Fruit fly (Drosophila melanogaster) whole organism, pupa: ENCODE results near the gene AsnS.

Experiments
- CG10348 ChIP-seq: fragments of 200-800 bp; sonication (Bioruptor generic); IDR thresholded peaks from 2 replicates; pipeline ENCODE4 v1.3.6; 2022; ENCODE audit warnings: missing biosample characterization, missing genetic modification characterization
- CG13204 ChIP-seq: fragments of 200-800 bp; sonication (Bioruptor generic); optimal IDR thresholded peaks from 2 replicates; lab custom pipeline; 2018; ENCODE audit warnings: missing biosample characterization, mild to moderate bottlenecking, missing genetic modification characterization, moderate library complexity
- CG17806 ChIP-seq: fragments of 200-800 bp; sonication (Bioruptor generic); optimal IDR thresholded peaks from 2 replicates; lab custom pipeline; 2018; ENCODE audit warnings: missing biosample characterization, mild to moderate bottlenecking, missing genetic modification characterization, moderate library complexity
- CG32121 ChIP-seq: fragments of 200-800 bp; sonication (Bioruptor generic); IDR thresholded peaks from 2 replicates; pipeline ENCODE4 v1.3.6; 2022; ENCODE audit warnings: missing biosample characterization, missing genetic modification characterization
- CG34367 ChIP-seq: fragments of 200-800 bp; sonication (Bioruptor generic); optimal IDR thresholded peaks from 2 replicates; lab custom pipeline; 2018; ENCODE audit warnings: missing biosample characterization, mild to moderate bottlenecking, missing genetic modification characterization
- CG8159 ChIP-seq: fragments of 200-800 bp; sonication (Bioruptor generic); optimal IDR thresholded peaks from 3 replicates; lab custom pipeline; 2018; ENCODE audit warnings: missing biosample characterization, mild to moderate bottlenecking, missing genetic modification characterization, moderate library complexity
- CG9948 ChIP-seq: fragments of 200-800 bp; sonication (Bioruptor generic); optimal IDR thresholded peaks from 2 replicates; lab custom pipeline; 2018; ENCODE audit warnings: missing biosample characterization, mild to moderate bottlenecking, missing genetic modification characterization, moderate library complexity
- Ets98B ChIP-seq: fragments of 200-800 bp; sonication (Bioruptor generic); IDR thresholded peaks from 2 replicates; pipeline ENCODE4 v1.3.6; 2022; ENCODE audit warnings: missing biosample characterization, missing genetic modification characterization
- Pif1A ChIP-seq: fragments of 200-800 bp; sonication (Bioruptor generic); optimal IDR thresholded peaks from 3 replicates; lab custom pipeline; 2016; ENCODE audit warnings: missing biosample characterization, missing genetic modification characterization
- gl ChIP-seq: fragments of 200-800 bp; sonication (Bioruptor generic); optimal IDR thresholded peaks from 2 replicates; lab custom pipeline; 2018; ENCODE audit warnings: missing biosample characterization, mild to moderate bottlenecking, missing genetic modification characterization
- rn ChIP-seq: fragments of 200-800 bp; sonication (Bioruptor generic); IDR thresholded peaks from 2 replicates; pipeline ENCODE4 v1.3.6; 2022; ENCODE audit warnings: missing biosample characterization, missing genetic modification characterization

DNA sequence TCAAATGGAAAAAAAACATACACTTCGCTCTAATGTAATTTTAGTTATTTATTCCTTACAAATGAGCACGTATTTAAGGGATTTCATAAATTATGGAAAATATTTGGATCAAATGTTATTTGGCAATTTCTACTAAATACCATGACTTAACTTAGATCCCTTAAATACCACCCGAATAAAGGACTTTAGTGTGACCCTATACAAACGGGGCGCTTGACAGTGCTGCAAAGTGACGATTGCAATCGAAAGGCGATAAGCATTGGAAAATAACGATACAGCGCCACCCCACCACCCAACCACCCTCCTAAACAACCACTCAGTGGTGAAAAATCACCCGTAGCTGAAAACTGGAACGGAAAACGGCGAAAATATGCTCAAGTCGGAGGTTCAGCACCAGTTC, 41.5 kb upstream of the AsnS start, which contains the start of gene ICA69:
- TF ChIP-seq CG17806 (tag; lab: Kevin White, UChicago) (no peak), CG10348 (GFP tag; lab: Robert Waterston, UW) (no peak), Ets98B (GFP tag; lab: Robert Waterston, UW) (no peak), gl (tag; lab: Kevin White, UChicago) (no peak), CG9948 (tag; lab: Kevin White, UChicago) (no peak), CG8159 (tag; lab: Kevin White, UChicago) (no peak), CG13204 (GFP tag; lab: Kevin White, UChicago) (no peak), rn (no peak), CG34367 (tag; lab: Kevin White, UChicago) (no peak), Pif1A (no peak), CG32121 (GFP tag; lab: Robert Waterston, UW) (no peak)
